Worm (Caenorhabditis elegans) whole organism, late embryonic: Measurements from ENCODE around the gene C01G10.15.

Experiments used
- C08G9.2 ChIP-seq: sonication (generic microtip); optimal IDR thresholded peaks from 2 replicates; lab custom pipeline; 2016; ENCODE audit warnings: mild to moderate bottlenecking, missing genetic modification characterization, moderate library complexity, missing compliant biosample characterization
- C38D4.7 ChIP-seq: fragments of 200-800 bp; sonication (Bioruptor generic); optimal IDR thresholded peaks from 2 replicates; lab custom pipeline; 2018; ENCODE audit warnings: mild to moderate bottlenecking, missing genetic modification characterization, moderate library complexity, missing compliant biosample characterization
- F13H6.1 ChIP-seq: sonication (generic microtip); optimal IDR thresholded peaks from 2 replicates; lab custom pipeline; 2016; ENCODE audit warnings: missing genetic modification characterization, missing compliant biosample characterization
- ahr-1 ChIP-seq: sonication (generic microtip); optimal IDR thresholded peaks from 2 replicates; lab custom pipeline; 2016; ENCODE audit warnings: missing genetic modification characterization, missing compliant biosample characterization
- ceh-14 ChIP-seq: sonication (generic microtip); optimal IDR thresholded peaks from 2 replicates; lab custom pipeline; 2016; ENCODE audit warnings: missing genotype, missing genetic modification characterization, missing compliant biosample characterization
- ceh-18 ChIP-seq: sonication (generic microtip); optimal IDR thresholded peaks from 2 replicates; lab custom pipeline; 2016; ENCODE audit warnings: missing genetic modification characterization, missing compliant biosample characterization
- ceh-19 ChIP-seq: fragments of 200-800 bp; sonication (Bioruptor generic); optimal IDR thresholded peaks from 2 replicates; lab custom pipeline; 2018; ENCODE audit warnings: mild to moderate bottlenecking, missing genetic modification characterization, missing compliant biosample characterization
- ceh-2 ChIP-seq: sonication (generic microtip); optimal IDR thresholded peaks from 2 replicates; lab custom pipeline; 2016; ENCODE audit warnings: missing genotype, missing genetic modification characterization, missing compliant biosample characterization
- ceh-22 ChIP-seq: sonication (generic microtip); optimal IDR thresholded peaks from 2 replicates; lab custom pipeline; 2017; ENCODE audit warnings: missing biosample characterization, missing genetic modification characterization
- ceh-24 ChIP-seq: sonication (generic microtip); optimal IDR thresholded peaks from 2 replicates; lab custom pipeline; 2016; ENCODE audit warnings: mild to moderate bottlenecking, missing genetic modification characterization, missing compliant biosample characterization
- ceh-31 ChIP-seq: sonication (generic microtip); optimal IDR thresholded peaks from 2 replicates; lab custom pipeline; 2016; ENCODE audit warnings: missing genetic modification characterization, missing compliant biosample characterization
- ceh-34 ChIP-seq: sonication (generic microtip); optimal IDR thresholded peaks from 2 replicates; lab custom pipeline; 2016; ENCODE audit warnings: mild to moderate bottlenecking, missing genetic modification characterization, missing compliant biosample characterization
- ceh-48 ChIP-seq: sonication (generic microtip); optimal IDR thresholded peaks from 2 replicates; lab custom pipeline; 2016; ENCODE audit warnings: missing genetic modification characterization, inconsistent platforms, missing compliant biosample characterization
- dmd-4 ChIP-seq: sonication (generic microtip); optimal IDR thresholded peaks from 2 replicates; lab custom pipeline; 2016; ENCODE audit warnings: borderline replicate concordance, missing genetic modification characterization, missing compliant biosample characterization
- dve-1 ChIP-seq: sonication (generic microtip); optimal IDR thresholded peaks from 2 replicates; lab custom pipeline; 2017; ENCODE audit warnings: antibody characterized with exemption, mild to moderate bottlenecking, missing genetic modification characterization, missing compliant biosample characterization
- elt-2 ChIP-seq: sonication (generic microtip); optimal IDR thresholded peaks from 2 replicates; lab custom pipeline; 2016; ENCODE audit warnings: missing genetic modification reagents, missing genetic modification characterization, missing compliant biosample characterization
- ets-4 ChIP-seq: sonication (generic microtip); optimal IDR thresholded peaks from 2 replicates; lab custom pipeline; 2016; ENCODE audit warnings: missing genetic modification characterization, missing compliant biosample characterization
- eyg-1 ChIP-seq: sonication (generic microtip); optimal IDR thresholded peaks from 2 replicates; lab custom pipeline; 2016; ENCODE audit warnings: missing genotype, missing genetic modification characterization, missing compliant biosample characterization
- fax-1 ChIP-seq: sonication (generic microtip); optimal IDR thresholded peaks from 2 replicates; lab custom pipeline; 2016; ENCODE audit warnings: missing genotype, missing genetic modification characterization, missing compliant biosample characterization
- fkh-6 ChIP-seq: sonication (generic microtip); optimal IDR thresholded peaks from 2 replicates; lab custom pipeline; 2016; ENCODE audit warnings: missing genetic modification characterization, missing compliant biosample characterization
- gmeb-2 ChIP-seq: sonication (generic microtip); optimal IDR thresholded peaks from 2 replicates; lab custom pipeline; 2016; ENCODE audit warnings: missing genetic modification characterization, inconsistent platforms, missing compliant biosample characterization
- hlh-13 ChIP-seq: fragments of 200-800 bp; sonication (Bioruptor generic); optimal IDR thresholded peaks from 2 replicates; lab custom pipeline; 2018; ENCODE audit warnings: mild to moderate bottlenecking, missing genetic modification characterization, missing compliant biosample characterization
- hlh-30 ChIP-seq: sonication (generic microtip); optimal IDR thresholded peaks from 2 replicates; lab custom pipeline; 2017; ENCODE audit warnings: antibody characterized with exemption, missing genetic modification characterization, missing compliant biosample characterization; ENCODE audit not compliant: insufficient read depth
- hlh-8 ChIP-seq: sonication (generic microtip); optimal IDR thresholded peaks from 2 replicates; lab custom pipeline; 2016; ENCODE audit warnings: missing genotype, missing genetic modification characterization, missing compliant biosample characterization
- lim-6 ChIP-seq: sonication (generic microtip); optimal IDR thresholded peaks from 2 replicates; lab custom pipeline; 2016; ENCODE audit warnings: missing genetic modification characterization, missing compliant biosample characterization
- madf-2 ChIP-seq: sonication (generic microtip); optimal IDR thresholded peaks from 2 replicates; lab custom pipeline; 2017; ENCODE audit warnings: missing genetic modification characterization, missing compliant biosample characterization
- nfya-1 ChIP-seq: sonication (generic microtip); optimal IDR thresholded peaks from 2 replicates; lab custom pipeline; 2017; ENCODE audit warnings: missing genetic modification characterization, mild to moderate bottlenecking, missing compliant biosample characterization, antibody characterized with exemption, moderate library complexity
- nhr-11 ChIP-seq: fragments of 150-350 bp; optimal IDR thresholded peaks from 2 replicates; lab custom pipeline; 2014; ENCODE audit warnings: missing biosample characterization, missing genetic modification characterization
- pag-3 ChIP-seq: sonication (generic microtip); optimal IDR thresholded peaks from 2 replicates; lab custom pipeline; 2016; ENCODE audit warnings: missing compliant biosample characterization, missing genetic modification characterization, borderline replicate concordance
- pax-1 ChIP-seq: fragments of 150-350 bp; optimal IDR thresholded peaks from 2 replicates; lab custom pipeline; 2014; ENCODE audit warnings: missing biosample characterization, missing genetic modification characterization
- pha-2 ChIP-seq: sonication (generic microtip); optimal IDR thresholded peaks from 2 replicates; lab custom pipeline; 2017; ENCODE audit warnings: mild to moderate bottlenecking, missing genetic modification characterization, missing compliant biosample characterization
- pqm-1 ChIP-seq: sonication (generic microtip); optimal IDR thresholded peaks from 2 replicates; lab custom pipeline; 2016; ENCODE audit warnings: missing genetic modification characterization, missing compliant biosample characterization
- ref-2 ChIP-seq: sonication (generic microtip); optimal IDR thresholded peaks from 2 replicates; lab custom pipeline; 2016; ENCODE audit warnings: missing genetic modification characterization, missing compliant biosample characterization
- rnt-1 ChIP-seq: sonication (generic microtip); optimal IDR thresholded peaks from 2 replicates; lab custom pipeline; 2016; ENCODE audit warnings: missing genetic modification characterization, missing compliant biosample characterization
- sdc-2 ChIP-seq: sonication (generic microtip); optimal IDR thresholded peaks from 2 replicates; lab custom pipeline; 2016; ENCODE audit warnings: missing genotype, missing genetic modification characterization, missing compliant biosample characterization
- sox-2 ChIP-seq: fragments of 200-800 bp; sonication (Bioruptor generic); IDR thresholded peaks from 2 replicates; pipeline ENCODE4 v1.3.6; 2022; ENCODE audit warnings: missing genetic modification reagents, missing genetic modification characterization, missing compliant biosample characterization
- syd-9 ChIP-seq: sonication (generic microtip); optimal IDR thresholded peaks from 2 replicates; lab custom pipeline; 2016; ENCODE audit warnings: mild to moderate bottlenecking, missing genetic modification characterization, moderate library complexity, missing compliant biosample characterization
- tbx-2 ChIP-seq: sonication (generic microtip); optimal IDR thresholded peaks from 2 replicates; lab custom pipeline; 2016; ENCODE audit warnings: missing genetic modification characterization, missing compliant biosample characterization
- tbx-7 ChIP-seq: sonication (generic microtip); optimal IDR thresholded peaks from 2 replicates; lab custom pipeline; 2016; ENCODE audit warnings: missing genotype, missing genetic modification characterization, missing compliant biosample characterization
- unc-3 ChIP-seq, 2 experiments: fragments of 200-800 bp in 1 of 2; sonication (Bioruptor generic) in 1 of 2; sonication (generic microtip) in 1 of 2; conservative IDR thresholded peaks in 1 of 2; optimal IDR thresholded peaks in 1 of 2; 2 replicates each; pipeline versions ENCODE4 v1.3.6 to Lab custom; 2016 to 2022; ENCODE audit warnings: missing compliant biosample characterization in 2 of 2, missing genetic modification characterization in 2 of 2, missing genetic modification reagents in 1 of 2
- unc-42 ChIP-seq: sonication (generic microtip); optimal IDR thresholded peaks from 2 replicates; lab custom pipeline; 2016; ENCODE audit warnings: missing genotype, missing genetic modification characterization, missing compliant biosample characterization
- unc-86 ChIP-seq: sonication (generic microtip); optimal IDR thresholded peaks from 2 replicates; lab custom pipeline; 2016; ENCODE audit warnings: missing genetic modification characterization, missing compliant biosample characterization
- zip-5 ChIP-seq: sonication (generic microtip); optimal IDR thresholded peaks from 2 replicates; lab custom pipeline; 2016; ENCODE audit warnings: missing genetic modification characterization, missing compliant biosample characterization
- ztf-16 ChIP-seq: sonication (generic microtip); optimal IDR thresholded peaks from 2 replicates; lab custom pipeline; 2017; ENCODE audit warnings: missing genetic modification characterization, missing compliant biosample characterization

The C01G10.15 gene

DNA sequence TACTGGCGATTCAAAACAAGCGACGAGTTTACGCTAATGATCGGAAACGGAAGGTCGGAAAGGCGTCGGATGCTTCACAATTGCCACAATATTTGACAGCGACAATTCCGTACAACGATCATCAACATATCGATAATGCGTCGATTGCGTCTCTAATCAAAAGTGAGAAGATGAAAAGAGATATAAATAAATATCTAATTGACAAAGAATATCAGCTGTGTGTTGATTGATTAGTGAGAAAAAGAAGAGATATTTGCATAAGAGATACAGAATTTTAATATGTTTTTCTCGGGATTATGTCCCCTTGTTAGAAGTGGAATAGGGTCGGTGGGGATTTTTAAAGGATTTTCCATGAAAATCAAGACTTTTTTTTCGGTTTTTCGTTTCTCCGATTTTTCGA is 8.5 kb downstream of the C01G10.15 start:
- no peak for TF ChIP-seq nhr-11 (tag; lab: Kevin White, UChicago)
- no peak for TF ChIP-seq ahr-1 (tag; lab: Kevin White, UChicago)
- no peak for TF ChIP-seq fax-1 (tag; lab: Kevin White, UChicago)
- no peak for TF ChIP-seq madf-2 (tag; lab: Kevin White, UChicago)
- no peak for TF ChIP-seq zip-5 (tag; lab: Kevin White, UChicago)
- TF ChIP-seq ztf-16: no peak
- TF ChIP-seq unc-86 (tag; lab: Kevin White, UChicago): no peak
- no peak for TF ChIP-seq ets-4 (tag; lab: Kevin White, UChicago)
- no peak for TF ChIP-seq ceh-24 (tag; lab: Kevin White, UChicago)
- TF ChIP-seq tbx-7: no peak
- TF ChIP-seq syd-9 (tag; lab: Kevin White, UChicago): no peak
- TF ChIP-seq pqm-1 (tag; lab: Kevin White, UChicago): no peak
- TF ChIP-seq C38D4.7 (GFP tag; lab: Kevin White, UChicago): no peak
- no peak for TF ChIP-seq eyg-1 (tag; lab: Kevin White, UChicago)
- TF ChIP-seq ceh-22: no peak
- no peak for TF ChIP-seq F13H6.1 (tag; lab: Kevin White, UChicago)
- no peak for TF ChIP-seq ceh-48
- TF ChIP-seq gmeb-2: no peak
- no peak for TF ChIP-seq elt-2 (tag; lab: Kevin White, UChicago)

DNA sequence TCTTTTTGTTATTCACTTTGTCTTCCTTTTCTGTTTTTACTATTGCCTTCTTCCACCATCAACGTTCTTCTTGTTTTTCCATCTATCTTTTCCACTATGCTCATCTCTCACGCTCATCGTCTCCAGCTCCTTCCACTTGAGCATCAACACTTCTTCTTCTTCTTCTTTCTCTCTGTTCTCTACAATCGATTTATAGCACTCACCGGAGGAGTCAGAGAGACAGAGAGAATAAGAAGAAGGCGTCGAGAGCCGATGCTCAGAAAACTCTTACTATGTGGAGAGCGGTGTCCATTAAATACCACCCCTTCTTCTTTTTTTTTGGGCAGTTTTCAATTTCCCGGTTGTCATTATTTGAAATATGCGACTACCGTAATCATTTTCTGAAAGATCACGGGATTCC is 12.2 kb downstream of the C01G10.15 start:
- TF ChIP-seq nfya-1 (no peak), ceh-48 (peak; percentile 58), ceh-31 (peak; percentile 47), unc-42 (tag; lab: Kevin White, UChicago) (peak; percentile 29), hlh-8 (tag; lab: Kevin White, UChicago) (no peak)

DNA sequence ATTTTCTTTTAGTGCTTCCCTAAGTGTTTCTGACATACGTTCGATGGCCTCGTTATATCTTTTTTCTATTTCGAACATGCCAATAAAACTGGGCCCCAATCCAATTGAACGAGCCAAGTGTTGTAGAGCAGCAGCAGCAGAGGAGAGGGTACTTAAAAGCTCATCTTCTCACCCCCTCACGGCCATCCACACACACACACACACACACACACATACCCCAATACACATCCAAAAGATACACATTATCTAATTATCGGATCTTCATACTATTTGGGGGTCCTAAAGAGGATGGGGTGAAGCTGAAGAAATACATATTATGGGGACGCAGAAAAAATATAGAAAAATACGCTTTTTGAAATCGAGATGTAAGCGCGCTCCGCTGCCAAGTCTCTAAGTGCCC is 14.4 kb downstream of the C01G10.15 start:
- TF ChIP-seq unc-42 (tag; lab: Kevin White, UChicago): peak; percentile 91
- no peak for TF ChIP-seq hlh-13 (GFP tag; lab: Kevin White, UChicago)
- peak; percentile 13 for TF ChIP-seq ceh-31
- TF ChIP-seq ceh-48: peak; percentile 39

DNA sequence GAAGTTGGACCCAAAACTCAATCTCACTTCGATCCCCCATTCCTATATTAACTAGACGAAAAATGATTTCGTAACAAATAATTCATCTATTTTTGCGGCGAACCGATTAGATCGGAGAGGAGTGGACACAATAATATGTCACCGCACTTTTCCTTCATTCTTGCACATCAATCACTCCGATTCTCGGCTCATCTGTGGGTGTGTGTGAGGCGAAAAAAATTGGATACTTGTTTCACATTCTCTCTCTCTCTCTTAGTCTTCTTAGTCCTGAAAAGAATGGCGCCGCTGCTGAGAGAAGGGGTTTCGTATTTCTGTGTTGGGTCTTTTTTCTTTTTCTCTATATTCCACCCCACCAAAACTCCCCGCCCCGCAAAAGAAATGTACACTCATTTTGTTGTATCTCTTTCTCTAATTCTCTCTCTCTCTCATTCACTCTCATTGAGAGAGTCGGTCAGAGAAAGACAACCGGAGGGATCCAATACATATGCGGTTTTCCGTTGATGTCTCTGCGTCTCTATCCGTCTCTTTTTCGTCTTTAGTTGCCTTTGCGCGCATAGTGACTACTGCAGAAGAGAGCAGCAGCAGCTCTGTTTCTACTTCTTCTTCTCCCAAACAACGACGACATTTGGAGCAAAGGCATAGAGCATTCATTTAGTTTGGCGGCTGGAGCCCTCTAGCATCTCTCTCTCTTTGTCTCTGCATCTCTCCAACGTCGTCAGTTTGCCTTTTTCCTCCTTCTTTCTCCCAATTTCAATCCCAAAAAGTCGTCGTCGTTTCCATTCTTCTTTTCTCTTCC is 15.9 kb downstream of the C01G10.15 start, which contains the start of gene unc-76:
TSS of gene unc-76 (plus strand) at position 746 of the 796 bp plus-strand sequence.
- no peak for TF ChIP-seq elt-2 (tag; lab: Kevin White, UChicago)
- TF ChIP-seq sox-2 (GFP tag; lab: Robert Waterston, UW): peak; percentile 28; the same call in 1 of the 2 replicates
- TF ChIP-seq rnt-1 (tag; lab: Kevin White, UChicago): peak; percentile 89
- peak; percentile 98 for TF ChIP-seq ceh-34 (tag; lab: Kevin White, UChicago)
- TF ChIP-seq F13H6.1 (tag; lab: Kevin White, UChicago): peak; percentile 52
- TF ChIP-seq sdc-2 (tag; lab: Kevin White, UChicago): no peak
- peak; percentile 52 for TF ChIP-seq ceh-48
- TF ChIP-seq tbx-2 (tag; lab: Kevin White, UChicago): peak; percentile 84
- TF ChIP-seq lim-6 (tag; lab: Kevin White, UChicago): no peak
- peak; percentile 60 for TF ChIP-seq ceh-2 (tag; lab: Kevin White, UChicago)
- TF ChIP-seq ceh-19 (GFP tag; lab: Kevin White, UChicago): no peak
- TF ChIP-seq dmd-4: no peak
- peak; percentile 67 for TF ChIP-seq hlh-8 (tag; lab: Kevin White, UChicago)
- peak; percentile 58 for TF ChIP-seq pax-1 (tag; lab: Kevin White, UChicago)
- TF ChIP-seq ceh-18 (tag; lab: Kevin White, UChicago): peak; percentile 95
- peak; percentile 18 for TF ChIP-seq unc-86 (tag; lab: Kevin White, UChicago)
- TF ChIP-seq syd-9 (tag; lab: Kevin White, UChicago): peak; percentile 24
- TF ChIP-seq zip-5 (tag; lab: Kevin White, UChicago): no peak
- TF ChIP-seq unc-3 (GFP tag; conservative IDR thresholded peaks at IDR 0.05; lab: Robert Waterston, UW): no peak
- TF ChIP-seq unc-3 (tag; optimal IDR thresholded peaks at IDR 0.05; lab: Kevin White, UChicago): peak; percentile 57
- TF ChIP-seq fkh-6 (tag; lab: Kevin White, UChicago): peak; percentile 6
- TF ChIP-seq fax-1 (tag; lab: Kevin White, UChicago): peak; percentile 32
- no peak for TF ChIP-seq nhr-11 (tag; lab: Kevin White, UChicago)
- TF ChIP-seq ceh-14: peak; percentile 74
- TF ChIP-seq hlh-30 (tag; lab: Kevin White, UChicago): peak; percentile 28
- peak; percentile 55 for TF ChIP-seq ref-2 (tag; lab: Kevin White, UChicago)
- peak; percentile 90 for TF ChIP-seq unc-42 (tag; lab: Kevin White, UChicago)
- TF ChIP-seq pag-3: no peak
- peak; percentile 49 for TF ChIP-seq C08G9.2
- TF ChIP-seq dve-1: peak; percentile 92
- no peak for TF ChIP-seq pha-2
